ENCODE assay signal across 1 fruit fly cellular context in genomic region chr2L:4454009-4454689, dm6.
A peak's percentile ranks its signal among the peaks of the same experiment; 100 is the strongest.
TF ChIP-seq lines count a peak whose summit lies in the region.

Gene Secp43, minus strand, starts transcription at chr2L:4454453.
Gene ND-B8, plus strand, starts transcription at chr2L:4454626.

TF ChIP-seq in whole organism, embryonic, 481 proteins besides CTCF, POLR2A, EP300 and RAD21 (continued from another document):
- TF ChIP-seq CG6272 (GFP tag; IDR thresholded peaks at IDR 0.05; lab: Robert Waterston, UW) = no peak
- TF ChIP-seq CoRest (tag; optimal IDR thresholded peaks at IDR 0.05; lab: Kevin White, UChicago) = peak; percentile 36
- no peak for TF ChIP-seq CG17612 (GFP tag; IDR thresholded peaks at IDR 0.05; lab: Robert Waterston, UW)
- no peak for TF ChIP-seq CG13123 (GFP tag; optimal IDR thresholded peaks at IDR 0.05; lab: Kevin White, UChicago)
- TF ChIP-seq Mrtf (GFP tag; IDR thresholded peaks at IDR 0.05; lab: Robert Waterston, UW) = no peak
- TF ChIP-seq Myb (GFP tag; optimal IDR thresholded peaks at IDR 0.05; lab: Kevin White, UChicago) = peak; percentile 99
- peak; percentile 11 for TF ChIP-seq CG17912 (GFP tag; optimal IDR thresholded peaks at IDR 0.05; lab: Kevin White, UChicago)
- no peak for TF ChIP-seq HHEX (GFP tag; optimal IDR thresholded peaks at IDR 0.05; lab: Kevin White, UChicago)
- TF ChIP-seq CG11247 (GFP tag; IDR thresholded peaks at IDR 0.05; lab: Robert Waterston, UW) = no peak
- TF ChIP-seq Dll (GFP tag; IDR thresholded peaks at IDR 0.05; lab: Robert Waterston, UW; ENCODE audit: partially characterized antibody) = peak; percentile 77
- TF ChIP-seq pita (GFP tag; optimal IDR thresholded peaks at IDR 0.05; lab: Kevin White, UChicago) = peak; percentile 90
- TF ChIP-seq Ravus (GFP tag; IDR thresholded peaks at IDR 0.05; lab: Robert Waterston, UW) = no peak
- TF ChIP-seq eve (GFP tag; optimal IDR thresholded peaks at IDR 0.05; lab: Kevin White, UChicago) = no peak
- TF ChIP-seq TFAM (GFP tag; optimal IDR thresholded peaks at IDR 0.05; lab: Kevin White, UChicago) = no peak
- peak; percentile 37 for TF ChIP-seq nmo (GFP tag; optimal IDR thresholded peaks at IDR 0.05; lab: Kevin White, UChicago)
- TF ChIP-seq CG4360 (GFP tag; IDR thresholded peaks at IDR 0.05; lab: Robert Waterston, UW) = no peak
- peak; percentile 98 for TF ChIP-seq CG2116 (GFP tag; optimal IDR thresholded peaks at IDR 0.05; lab: Kevin White, UChicago)
- peak; percentile 65 for TF ChIP-seq CG14860 (GFP tag; IDR thresholded peaks at IDR 0.05; lab: Robert Waterston, UW; ENCODE audit: partially characterized antibody)
- TF ChIP-seq crp (GFP tag; optimal IDR thresholded peaks at IDR 0.05; lab: Kevin White, UChicago) = peak in 1 of 2 experiments; percentile 58
- TF ChIP-seq cato (GFP tag; optimal IDR thresholded peaks at IDR 0.05; lab: Kevin White, UChicago; ENCODE audit: borderline replicate concordance) = no peak
- peak; percentile 57 for TF ChIP-seq hbn (GFP tag; IDR thresholded peaks at IDR 0.05; lab: Robert Waterston, UW; ENCODE audit: partially characterized antibody)
- TF ChIP-seq CG7963 (GFP tag; IDR thresholded peaks at IDR 0.05; lab: Robert Waterston, UW; ENCODE audit: partially characterized antibody) = peak; percentile 83
- TF ChIP-seq en (GFP tag; optimal IDR thresholded peaks at IDR 0.05; lab: Kevin White, UChicago) = no peak
- TF ChIP-seq zf30C (GFP tag; optimal IDR thresholded peaks at IDR 0.05; lab: Kevin White, UChicago) = no peak
- TF ChIP-seq CG17568 (GFP tag; optimal IDR thresholded peaks at IDR 0.05; lab: Kevin White, UChicago) = no peak
- no peak for TF ChIP-seq Dip2 (GFP tag; IDR thresholded peaks at IDR 0.05; lab: Robert Waterston, UW)
- TF ChIP-seq bab2 (GFP tag; optimal IDR thresholded peaks at IDR 0.05; lab: Kevin White, UChicago) = no peak
- TF ChIP-seq CG10209 (GFP tag; optimal IDR thresholded peaks at IDR 0.05; lab: Kevin White, UChicago) = no peak
- TF ChIP-seq Gsc (GFP tag; IDR thresholded peaks at IDR 0.05; lab: Robert Waterston, UW) = no peak
- TF ChIP-seq CG1529 (GFP tag; optimal IDR thresholded peaks at IDR 0.05; lab: Kevin White, UChicago) = no peak
- peak in 1 of 2 experiments; percentile 18 for TF ChIP-seq insv (GFP tag; optimal IDR thresholded peaks at IDR 0.05; lab: Kevin White, UChicago)
- no peak for TF ChIP-seq CG18619 (GFP tag; optimal IDR thresholded peaks at IDR 0.05; lab: Kevin White, UChicago)
- peak; percentile 91 for TF ChIP-seq pzg (GFP tag; optimal IDR thresholded peaks at IDR 0.05; lab: Kevin White, UChicago)
- TF ChIP-seq peb (GFP tag; IDR thresholded peaks at IDR 0.05; lab: Robert Waterston, UW) = no peak
- peak; percentile 61 for TF ChIP-seq Dp (GFP tag; optimal IDR thresholded peaks at IDR 0.05; lab: Kevin White, UChicago)
- peak; percentile 71 for TF ChIP-seq Doc3 (GFP tag; IDR thresholded peaks at IDR 0.05; lab: Robert Waterston, UW; ENCODE audit: partially characterized antibody)
- no peak for TF ChIP-seq CG12071 (GFP tag; optimal IDR thresholded peaks at IDR 0.05; lab: Kevin White, UChicago)
- 0 out of 2 replicates have a peak, but pooled peaks have one; percentile 45 for TF ChIP-seq chm (GFP tag; IDR thresholded peaks at IDR 0.05; lab: Robert Waterston, UW)
- peak; percentile 82 for TF ChIP-seq CG34376 (GFP tag; optimal IDR thresholded peaks at IDR 0.05; lab: Kevin White, UChicago)
- peak; percentile 24 for TF ChIP-seq CG12391 (tag; optimal IDR thresholded peaks at IDR 0.05; lab: Kevin White, UChicago)
- peak; percentile 83 for TF ChIP-seq CG42726 (GFP tag; IDR thresholded peaks at IDR 0.05; lab: Robert Waterston, UW; ENCODE audit: partially characterized antibody)
- TF ChIP-seq CG8281 (tag; optimal IDR thresholded peaks at IDR 0.05; lab: Kevin White, UChicago) = no peak
- peak; percentile 34 for TF ChIP-seq CG7928 (GFP tag; optimal IDR thresholded peaks at IDR 0.05; lab: Kevin White, UChicago)
- 0 out of 3 replicates have a peak, but pooled peaks have one; percentile 8 for TF ChIP-seq row (GFP tag; IDR thresholded peaks at IDR 0.05; lab: Robert Waterston, UW)
- no peak for TF ChIP-seq Deaf1 (tag; optimal IDR thresholded peaks at IDR 0.05; lab: Kevin White, UChicago)
- TF ChIP-seq CG11696 (GFP tag; IDR thresholded peaks at IDR 0.05; lab: Robert Waterston, UW) = no peak
- TF ChIP-seq emc (GFP tag; optimal IDR thresholded peaks at IDR 0.05; lab: Kevin White, UChicago) = no peak
- TF ChIP-seq fu2 (GFP tag; optimal IDR thresholded peaks at IDR 0.05; lab: Kevin White, UChicago) = no peak
- TF ChIP-seq CG13424 (tag; optimal IDR thresholded peaks at IDR 0.05; lab: Kevin White, UChicago) = peak; percentile 23
- peak; percentile 0 for TF ChIP-seq Xbp1 (GFP tag; optimal IDR thresholded peaks at IDR 0.05; lab: Kevin White, UChicago)
- peak; percentile 82 for TF ChIP-seq CG13287 (GFP tag; IDR thresholded peaks at IDR 0.05; lab: Robert Waterston, UW; ENCODE audit: partially characterized antibody)
- TF ChIP-seq Hmr (GFP tag; optimal IDR thresholded peaks at IDR 0.05; lab: Kevin White, UChicago) = peak; percentile 75
- no peak for TF ChIP-seq kni (GFP tag; optimal IDR thresholded peaks at IDR 0.05; lab: Kevin White, UChicago)
- TF ChIP-seq CG34422 (GFP tag; IDR thresholded peaks at IDR 0.05; lab: Robert Waterston, UW) = no peak; the same call in 2 of the 3 replicates
- TF ChIP-seq sens (GFP tag; lab: Kevin White, UChicago) = no peak
- TF ChIP-seq CG11085 (GFP tag; IDR thresholded peaks at IDR 0.05; lab: Robert Waterston, UW) = no peak
- peak; percentile 67 for TF ChIP-seq MESR4 (GFP tag; optimal IDR thresholded peaks at IDR 0.05; lab: Kevin White, UChicago)
- TF ChIP-seq Fer1 (GFP tag; optimal IDR thresholded peaks at IDR 0.05; lab: Kevin White, UChicago) = peak; percentile 15
- TF ChIP-seq HLH4C (GFP tag; IDR thresholded peaks at IDR 0.05; lab: Robert Waterston, UW; ENCODE audit: partially characterized antibody) = peak; percentile 86
- TF ChIP-seq exex (tag; optimal IDR thresholded peaks at IDR 0.05; lab: Kevin White, UChicago) = peak; percentile 16
- no peak for TF ChIP-seq crol (GFP tag; IDR thresholded peaks at IDR 0.05; lab: Robert Waterston, UW)
- peak; percentile 93 for TF ChIP-seq MBD-R2 (GFP tag; IDR thresholded peaks at IDR 0.05; lab: Robert Waterston, UW)
- no peak for TF ChIP-seq CG12104 (GFP tag; optimal IDR thresholded peaks at IDR 0.05; lab: Kevin White, UChicago)
- TF ChIP-seq CG4617 (GFP tag; optimal IDR thresholded peaks at IDR 0.05; lab: Kevin White, UChicago; ENCODE audit: borderline replicate concordance) = peak; percentile 64
- TF ChIP-seq Lim3 (GFP tag; IDR thresholded peaks at IDR 0.05; lab: Robert Waterston, UW) = no peak
- TF ChIP-seq ato (GFP tag; IDR thresholded peaks at IDR 0.05; lab: Robert Waterston, UW; ENCODE audit: partially characterized antibody) = peak; percentile 77
- TF ChIP-seq CG10147 (GFP tag; optimal IDR thresholded peaks at IDR 0.05; lab: Kevin White, UChicago) = peak; percentile 0
- peak; percentile 27 for TF ChIP-seq Dek (tag; optimal IDR thresholded peaks at IDR 0.05; lab: Kevin White, UChicago)
- TF ChIP-seq ftz-f1 (GFP tag; optimal IDR thresholded peaks at IDR 0.05; lab: Kevin White, UChicago) = peak; percentile 26
- no peak for TF ChIP-seq Mad (GFP tag; optimal IDR thresholded peaks at IDR 0.05; lab: Kevin White, UChicago)
- TF ChIP-seq abd-A (tag; optimal IDR thresholded peaks at IDR 0.05; lab: Kevin White, UChicago) = no peak
- TF ChIP-seq lov (optimal IDR thresholded peaks at IDR 0.05; lab: Kevin White, UChicago) = no peak
- no peak for TF ChIP-seq lov (GFP tag; IDR thresholded peaks at IDR 0.05; lab: Robert Waterston, UW)
- peak; percentile 81 for TF ChIP-seq hb (GFP tag; IDR thresholded peaks at IDR 0.05; lab: Robert Waterston, UW; ENCODE audit: partially characterized antibody)
- no peak for TF ChIP-seq CG43689 (GFP tag; IDR thresholded peaks at IDR 0.05; lab: Robert Waterston, UW)
- peak; percentile 39 for TF ChIP-seq CG33213 (GFP tag; optimal IDR thresholded peaks at IDR 0.05; lab: Kevin White, UChicago)
- TF ChIP-seq Dip3 (GFP tag; optimal IDR thresholded peaks at IDR 0.05; lab: Kevin White, UChicago) = no peak
- TF ChIP-seq phol (tag; optimal IDR thresholded peaks at IDR 0.05; lab: Kevin White, UChicago) = peak; percentile 64
- TF ChIP-seq CG10366 (GFP tag; IDR thresholded peaks at IDR 0.05; lab: Robert Waterston, UW) = no peak
- TF ChIP-seq tna (GFP tag; IDR thresholded peaks at IDR 0.05; lab: Robert Waterston, UW; ENCODE audit: partially characterized antibody) = peak; percentile 74; the same call in 1 of the 2 replicates
- TF ChIP-seq jumu (GFP tag; optimal IDR thresholded peaks at IDR 0.05; lab: Kevin White, UChicago) = no peak
- no peak for TF ChIP-seq CG10565 (GFP tag; optimal IDR thresholded peaks at IDR 0.05; lab: Kevin White, UChicago)
- peak; percentile 5 for TF ChIP-seq nerfin-1 (tag; optimal IDR thresholded peaks at IDR 0.05; lab: Kevin White, UChicago)
- no peak for TF ChIP-seq NC2α (GFP tag; optimal IDR thresholded peaks at IDR 0.05; lab: Kevin White, UChicago)
- no peak for TF ChIP-seq Hmx (GFP tag; optimal IDR thresholded peaks at IDR 0.05; lab: Kevin White, UChicago)
- peak; percentile 11 for TF ChIP-seq Vsx1 (GFP tag; optimal IDR thresholded peaks at IDR 0.05; lab: Kevin White, UChicago)
- no peak for TF ChIP-seq GATAe (GFP tag; conservative IDR thresholded peaks at IDR 0.05; lab: Robert Waterston, UW)
- TF ChIP-seq ewg (GFP tag; optimal IDR thresholded peaks at IDR 0.05; lab: Kevin White, UChicago) = peak; percentile 4
- no peak for TF ChIP-seq CG4424 (GFP tag; optimal IDR thresholded peaks at IDR 0.05; lab: Kevin White, UChicago)
- 0 out of 2 replicates have a peak, but pooled peaks have one; percentile 29 for TF ChIP-seq CG2129 (GFP tag; IDR thresholded peaks at IDR 0.05; lab: Robert Waterston, UW; ENCODE audit: partially characterized antibody)
- no peak for TF ChIP-seq ase (GFP tag; IDR thresholded peaks at IDR 0.05; lab: Robert Waterston, UW)
- TF ChIP-seq otp (GFP tag; IDR thresholded peaks at IDR 0.05; lab: Robert Waterston, UW) = no peak
- no peak for TF ChIP-seq CG4854 (GFP tag; optimal IDR thresholded peaks at IDR 0.05; lab: Kevin White, UChicago)
- TF ChIP-seq CG6254 (GFP tag; optimal IDR thresholded peaks at IDR 0.05; lab: Kevin White, UChicago) = no peak
- TF ChIP-seq sug (tag; optimal IDR thresholded peaks at IDR 0.05; lab: Kevin White, UChicago) = peak; percentile 61
- TF ChIP-seq bbx (GFP tag; IDR thresholded peaks at IDR 0.05; lab: Robert Waterston, UW; ENCODE audit: partially characterized antibody) = peak; percentile 81
- TF ChIP-seq tin (GFP tag; optimal IDR thresholded peaks at IDR 0.05; lab: Kevin White, UChicago) = no peak
- no peak for TF ChIP-seq Fer2 (tag; optimal IDR thresholded peaks at IDR 0.05; lab: Kevin White, UChicago)
- no peak for TF ChIP-seq ro (GFP tag; IDR thresholded peaks at IDR 0.05; lab: Robert Waterston, UW)
- TF ChIP-seq HmgD (GFP tag; optimal IDR thresholded peaks at IDR 0.05; lab: Kevin White, UChicago) = peak; percentile 74
